Fruit fly (Drosophila melanogaster): ENCODE results near the gene Rpt2.

The Rpt2 gene

dm6 chr3R:23922502-23923350 lies 8.6 kb downstream of the Rpt2 start, which contains the start of the genes sba and CG31141 (continued):
- TF ChIP-seq CG6175 (GFP tag; IDR thresholded peaks at IDR 0.05) = no peak
- TF ChIP-seq NC2α (GFP tag; optimal IDR thresholded peaks at IDR 0.05) = no peak
- no peak for TF ChIP-seq sisA (GFP tag; IDR thresholded peaks at IDR 0.05)
- TF ChIP-seq prd (optimal IDR thresholded peaks at IDR 0.05) = no peak
- no peak for TF ChIP-seq prd (GFP tag; IDR thresholded peaks at IDR 0.05)
- peak; percentile 36 for TF ChIP-seq cad (GFP tag; optimal IDR thresholded peaks at IDR 0.05)
- TF ChIP-seq ftz-f1 (GFP tag; optimal IDR thresholded peaks at IDR 0.05) = no peak
- TF ChIP-seq Deaf1 (tag; optimal IDR thresholded peaks at IDR 0.05) = peak; percentile 72
- TF ChIP-seq CG1647 (GFP tag; optimal IDR thresholded peaks at IDR 0.05) = no peak
- TF ChIP-seq Ets97D (GFP tag; optimal IDR thresholded peaks at IDR 0.05) = peak; percentile 84
- TF ChIP-seq kah (GFP tag; optimal IDR thresholded peaks at IDR 0.05) = peak; percentile 42
- peak; percentile 55; the same call in 1 of the 2 replicates for TF ChIP-seq CG2129 (GFP tag; IDR thresholded peaks at IDR 0.05; ENCODE audit: partially characterized antibody)
- TF ChIP-seq chif (GFP tag; optimal IDR thresholded peaks at IDR 0.05) = no peak
- peak; percentile 9 for TF ChIP-seq CG9876 (GFP tag; optimal IDR thresholded peaks at IDR 0.05)
- TF ChIP-seq CG7372 (GFP tag; IDR thresholded peaks at IDR 0.05) = no peak
- TF ChIP-seq CG34422 (GFP tag; IDR thresholded peaks at IDR 0.05) = peak; percentile 70; the same call in 1 of the 3 replicates
- TF ChIP-seq fd64A (GFP tag; optimal IDR thresholded peaks at IDR 0.05) = no peak
- TF ChIP-seq Mrtf (GFP tag; IDR thresholded peaks at IDR 0.05) = no peak
- no peak for TF ChIP-seq sug (tag; optimal IDR thresholded peaks at IDR 0.05)
- TF ChIP-seq CG10462 (GFP tag; optimal IDR thresholded peaks at IDR 0.05) = peak; percentile 70
- TF ChIP-seq row (GFP tag; IDR thresholded peaks at IDR 0.05) = peak; percentile 43
- TF ChIP-seq Tbp (GFP tag; optimal IDR thresholded peaks at IDR 0.05) = no peak
- TF ChIP-seq gcm (GFP tag; optimal IDR thresholded peaks at IDR 0.05) = peak; percentile 26
- no peak for TF ChIP-seq CG7745 (tag; optimal IDR thresholded peaks at IDR 0.05)
- no peak for TF ChIP-seq Ravus (GFP tag; IDR thresholded peaks at IDR 0.05)
- no peak for TF ChIP-seq CG30020 (tag; optimal IDR thresholded peaks at IDR 0.05)
- peak; percentile 100 for TF ChIP-seq Dref (GFP tag; IDR thresholded peaks at IDR 0.05)
- no peak for TF ChIP-seq ranshi (GFP tag; IDR thresholded peaks at IDR 0.05)
- TF ChIP-seq CG10431 (GFP tag; optimal IDR thresholded peaks at IDR 0.05) = peak; percentile 3
- TF ChIP-seq Camta (GFP tag; optimal IDR thresholded peaks at IDR 0.05) = no peak
- TF ChIP-seq gce (GFP tag; IDR thresholded peaks at IDR 0.05) = no peak
- TF ChIP-seq CG12071 (GFP tag; optimal IDR thresholded peaks at IDR 0.05) = no peak
- peak; percentile 9 for TF ChIP-seq mam (GFP tag; optimal IDR thresholded peaks at IDR 0.05)
- TF ChIP-seq nerfin-1 (tag; optimal IDR thresholded peaks at IDR 0.05) = peak; percentile 90
- no peak for TF ChIP-seq CG3281 (GFP tag; optimal IDR thresholded peaks at IDR 0.05)
- TF ChIP-seq ssp (GFP tag; IDR thresholded peaks at IDR 0.05) = no peak
- TF ChIP-seq btn (GFP tag; optimal IDR thresholded peaks at IDR 0.05) = no peak
- TF ChIP-seq CG32772 (GFP tag; IDR thresholded peaks at IDR 0.05) = peak; percentile 44
- TF ChIP-seq Atf-2 (GFP tag; optimal IDR thresholded peaks at IDR 0.05) = no peak
- peak; percentile 13 for TF ChIP-seq CG9437 (GFP tag; optimal IDR thresholded peaks at IDR 0.05)
- peak; percentile 80 for TF ChIP-seq vnd (GFP tag; IDR thresholded peaks at IDR 0.05; ENCODE audit: partially characterized antibody)
- peak in 1 of 2 experiments; percentile 3 for TF ChIP-seq bsh (GFP tag; optimal IDR thresholded peaks at IDR 0.05)
- peak; percentile 94 for TF ChIP-seq bbx (GFP tag; IDR thresholded peaks at IDR 0.05; ENCODE audit: partially characterized antibody)
- TF ChIP-seq hkb (optimal IDR thresholded peaks at IDR 0.05) = no peak
- TF ChIP-seq hkb (GFP tag; IDR thresholded peaks at IDR 0.05) = peak; percentile 50
- TF ChIP-seq CG12391 (tag; optimal IDR thresholded peaks at IDR 0.05) = peak; percentile 29
- TF ChIP-seq pho (GFP tag; optimal IDR thresholded peaks at IDR 0.05) = no peak
- peak; percentile 44 for TF ChIP-seq CG13296 (GFP tag; optimal IDR thresholded peaks at IDR 0.05)
- no peak for TF ChIP-seq Sox102F (GFP tag; optimal IDR thresholded peaks at IDR 0.05)
- no peak for TF ChIP-seq trh (GFP tag; optimal IDR thresholded peaks at IDR 0.05)
- TF ChIP-seq eve (GFP tag; optimal IDR thresholded peaks at IDR 0.05) = no peak

Data from whole organism, embryonic.